Worm (Caenorhabditis elegans): ENCODE measurements around the gene gex-3.

DNA sequence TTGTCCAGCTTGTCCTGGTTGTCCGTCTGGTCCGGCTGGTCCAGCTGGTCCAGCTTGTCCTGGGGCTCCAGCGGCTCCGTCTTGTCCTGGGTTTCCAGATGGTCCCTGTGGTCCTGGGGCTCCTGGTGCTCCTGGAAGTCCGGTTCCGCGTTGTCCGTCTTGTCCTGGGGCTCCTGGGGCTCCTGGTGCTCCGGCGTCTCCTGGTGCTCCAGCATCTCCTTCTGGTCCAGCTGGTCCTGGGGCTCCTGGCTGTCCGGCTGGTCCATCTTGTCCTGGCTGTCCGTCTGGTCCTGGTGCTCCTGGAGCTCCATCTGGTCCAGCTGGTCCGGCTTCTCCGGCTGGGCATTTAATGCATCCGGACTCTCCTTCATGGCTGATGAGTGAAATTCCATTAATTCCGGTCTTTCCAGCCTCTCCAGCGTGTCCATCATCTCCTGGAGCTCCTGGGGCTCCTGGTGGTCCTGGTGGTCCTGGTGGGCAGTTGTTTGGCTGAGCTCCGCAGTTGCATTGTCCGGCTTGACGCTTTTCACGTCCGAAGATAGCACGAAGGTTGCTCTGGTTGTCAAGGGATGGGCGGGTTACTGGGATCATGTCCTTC lies 23.6 kb downstream of the gex-3 start:
- TF ChIP-seq lin-39 (tag; optimal IDR thresholded peaks at IDR 0.05) (no peak), daf-12 (tag; optimal IDR thresholded peaks at IDR 0.05) (no peak), dmd-8 (GFP tag; IDR thresholded peaks at IDR 0.05) (no peak), fkh-10 (GFP tag; optimal IDR thresholded peaks at IDR 0.05) (no peak), lin-15B (tag; optimal IDR thresholded peaks at IDR 0.05) (no peak), nhr-111 (GFP tag; optimal IDR thresholded peaks at IDR 0.05) (no peak), ama-1 (optimal IDR thresholded peaks at IDR 0.05) (no peak), duxl-1 (tag; optimal IDR thresholded peaks at IDR 0.05; ENCODE audit: poor library complexity) (no peak), ceh-32 (tag; optimal IDR thresholded peaks at IDR 0.05; ENCODE audit: poor library complexity) (no peak), nhr-102 (tag; optimal IDR thresholded peaks at IDR 0.05) (no peak)
